Worm (Caenorhabditis elegans) whole organism, L3 larva: Measurements from ENCODE around the gene swan-2.

Experiments
- R02D3.7 ChIP-seq: fragments of 150-350 bp; optimal IDR thresholded peaks from 2 replicates; lab custom pipeline; 2014; ENCODE audit warnings: missing biosample characterization, missing genetic modification characterization
- ama-1 ChIP-seq: fragments of 150-350 bp; optimal IDR thresholded peaks from 2 replicates; lab custom pipeline; 2018
- ceh-28 ChIP-seq: fragments of 150-350 bp; optimal IDR thresholded peaks from 2 replicates; lab custom pipeline; 2014; ENCODE audit warnings: missing biosample characterization, missing genetic modification reagents, missing genetic modification characterization
- ceh-82 ChIP-seq: fragments of 150-350 bp; optimal IDR thresholded peaks from 2 replicates; lab custom pipeline; 2014; ENCODE audit warnings: missing biosample characterization, missing genetic modification characterization
- daf-12 ChIP-seq: fragments of 150-350 bp; optimal IDR thresholded peaks from 2 replicates; lab custom pipeline; 2014; ENCODE audit warnings: missing biosample characterization, missing genetic modification reagents, missing genetic modification characterization
- egl-27 ChIP-seq: sonication (generic microtip); optimal IDR thresholded peaks from 4 replicates; lab custom pipeline; 2017; ENCODE audit warnings: missing biosample characterization, missing genetic modification reagents, missing genetic modification characterization
- egl-5 ChIP-seq: fragments of 150-350 bp; optimal IDR thresholded peaks from 2 replicates; lab custom pipeline; 2017; ENCODE audit warnings: missing biosample characterization, missing genetic modification reagents, missing genetic modification characterization, inconsistent platforms
- elt-1 ChIP-seq: fragments of 150-350 bp; optimal IDR thresholded peaks from 2 replicates; lab custom pipeline; 2014; ENCODE audit warnings: missing biosample characterization, missing genetic modification characterization
- elt-2 ChIP-seq: sonication (generic microtip); optimal IDR thresholded peaks from 2 replicates; lab custom pipeline; 2016; ENCODE audit warnings: missing genetic modification reagents, mild to moderate bottlenecking, missing genetic modification characterization, missing compliant biosample characterization
- eor-1 ChIP-seq, 2 experiments: fragments of 150-350 bp; optimal IDR thresholded peaks; 2 replicates each; lab custom pipeline; 2014 to 2018; ENCODE audit warnings: missing biosample characterization in 2 of 2, missing genetic modification characterization in 2 of 2
- fkh-10 ChIP-seq: sonication (generic microtip); optimal IDR thresholded peaks from 2 replicates; lab custom pipeline; 2017; ENCODE audit warnings: missing biosample characterization, missing genetic modification reagents, missing genetic modification characterization
- fkh-2 ChIP-seq: fragments of 150-350 bp; optimal IDR thresholded peaks from 2 replicates; lab custom pipeline; 2014; ENCODE audit warnings: missing biosample characterization, missing genetic modification reagents, missing genetic modification characterization
- fos-1 ChIP-seq: fragments of 150-350 bp; optimal IDR thresholded peaks from 2 replicates; lab custom pipeline; 2014; ENCODE audit warnings: missing biosample characterization, missing genetic modification characterization
- hmg-11 ChIP-seq: sonication (generic microtip); optimal IDR thresholded peaks from 2 replicates; lab custom pipeline; 2016; ENCODE audit warnings: missing genetic modification characterization, missing compliant biosample characterization
- jun-1 ChIP-seq: fragments of 150-350 bp; optimal IDR thresholded peaks from 2 replicates; lab custom pipeline; 2014; ENCODE audit warnings: missing biosample characterization, missing genetic modification reagents, missing genetic modification characterization
- lin-15B ChIP-seq: fragments of 150-350 bp; optimal IDR thresholded peaks from 2 replicates; lab custom pipeline; 2014; ENCODE audit warnings: missing biosample characterization, missing genetic modification characterization
- lin-39 ChIP-seq: fragments of 150-350 bp; optimal IDR thresholded peaks from 2 replicates; lab custom pipeline; 2018; ENCODE audit warnings: missing biosample characterization, missing genetic modification reagents, missing genetic modification characterization
- lsy-12 ChIP-seq: sonication (generic microtip); optimal IDR thresholded peaks from 2 replicates; lab custom pipeline; 2016; ENCODE audit warnings: mild to moderate bottlenecking, missing genetic modification characterization, missing compliant biosample characterization
- mdl-1 ChIP-seq: fragments of 150-350 bp; optimal IDR thresholded peaks from 2 replicates; lab custom pipeline; 2014; ENCODE audit warnings: missing biosample characterization, missing genetic modification characterization
- mml-1 ChIP-seq: fragments of 150-350 bp; sonication (generic microtip); optimal IDR thresholded peaks from 3 replicates; lab custom pipeline; 2014; ENCODE audit warnings: missing biosample characterization, missing genetic modification characterization
- nfya-1 ChIP-seq: sonication (generic microtip); optimal IDR thresholded peaks from 2 replicates; lab custom pipeline; 2017; ENCODE audit warnings: missing genetic modification characterization, mild to moderate bottlenecking, missing compliant biosample characterization, antibody characterized with exemption, moderate library complexity; ENCODE audit not compliant: insufficient read depth
- nhr-11 ChIP-seq: fragments of 150-350 bp; optimal IDR thresholded peaks from 2 replicates; lab custom pipeline; 2014; ENCODE audit warnings: missing biosample characterization, missing genetic modification characterization
- nhr-12 ChIP-seq: fragments of 150-350 bp; optimal IDR thresholded peaks from 2 replicates; lab custom pipeline; 2014; ENCODE audit warnings: missing biosample characterization, missing genetic modification characterization
- nhr-23 ChIP-seq: fragments of 150-350 bp; optimal IDR thresholded peaks from 2 replicates; lab custom pipeline; 2014; ENCODE audit warnings: missing biosample characterization, missing genetic modification reagents, missing genetic modification characterization
- nhr-237 ChIP-seq: fragments of 150-350 bp; optimal IDR thresholded peaks from 2 replicates; lab custom pipeline; 2014; ENCODE audit warnings: missing biosample characterization, missing genetic modification characterization
- nhr-25 ChIP-seq: sonication (generic microtip); optimal IDR thresholded peaks from 2 replicates; lab custom pipeline; 2017; ENCODE audit warnings: missing biosample characterization, missing genetic modification characterization
- nhr-28 ChIP-seq: fragments of 150-350 bp; optimal IDR thresholded peaks from 2 replicates; lab custom pipeline; 2014; ENCODE audit warnings: missing biosample characterization, missing genetic modification characterization
- nhr-43 ChIP-seq: sonication (generic microtip); optimal IDR thresholded peaks from 2 replicates; lab custom pipeline; 2016; ENCODE audit warnings: mild to moderate bottlenecking, missing genetic modification characterization, missing compliant biosample characterization; ENCODE audit not compliant: poor library complexity, severe bottlenecking
- nhr-67 ChIP-seq: fragments of 150-350 bp; optimal IDR thresholded peaks from 2 replicates; lab custom pipeline; 2014; ENCODE audit warnings: missing biosample characterization, missing genetic modification characterization
- nhr-76 ChIP-seq: fragments of 150-350 bp; sonication (generic microtip); optimal IDR thresholded peaks from 5 replicates; lab custom pipeline; 2014; ENCODE audit warnings: missing biosample characterization, missing genetic modification characterization
- pha-4 ChIP-seq: fragments of 150-350 bp; optimal IDR thresholded peaks from 2 replicates; lab custom pipeline; 2014; ENCODE audit warnings: missing biosample characterization, missing genetic modification reagents, missing genetic modification characterization
- sea-2 ChIP-seq: fragments of 150-350 bp; sonication (generic microtip); optimal IDR thresholded peaks from 4 replicates; lab custom pipeline; 2014; ENCODE audit warnings: missing biosample characterization, missing genetic modification reagents, missing genetic modification characterization
- skn-1 ChIP-seq: fragments of 150-350 bp; optimal IDR thresholded peaks from 2 replicates; lab custom pipeline; 2014; ENCODE audit warnings: missing biosample characterization, missing genetic modification characterization
- tbx-2 ChIP-seq: sonication (generic microtip); optimal IDR thresholded peaks from 2 replicates; lab custom pipeline; 2016; ENCODE audit warnings: mild to moderate bottlenecking, missing genetic modification characterization, missing compliant biosample characterization
- unc-39 ChIP-seq: sonication (generic microtip); optimal IDR thresholded peaks from 4 replicates; lab custom pipeline; 2017; ENCODE audit warnings: missing biosample characterization, missing genetic modification characterization
- unc-62 ChIP-seq: fragments of 150-350 bp; sonication (generic microtip); optimal IDR thresholded peaks from 4 replicates; lab custom pipeline; 2014; ENCODE audit warnings: missing biosample characterization, missing genetic modification reagents, missing genetic modification characterization
- zag-1 ChIP-seq: fragments of 150-350 bp; optimal IDR thresholded peaks from 2 replicates; lab custom pipeline; 2014; ENCODE audit warnings: missing biosample characterization, missing genetic modification characterization
- ztf-11 ChIP-seq: fragments of 150-350 bp; optimal IDR thresholded peaks from 2 replicates; lab custom pipeline; 2014; ENCODE audit warnings: missing biosample characterization, missing genetic modification characterization

The swan-2 gene

ce11 chrV:13807232-13807631, 3.2 kb upstream of the swan-2 start, which contains the start of gene swan-1:
Gene swan-1 (minus strand): TSS chrV:13807237.
- TF ChIP-seq ztf-11 (no peak), skn-1 (no peak), nhr-23 (tag; lab: Kevin White, UChicago) (no peak), nhr-25 (tag; lab: Kevin White, UChicago) (peak; percentile 14)
- TF ChIP-seq, all 47 proteins: peak for 1

- TF ChIP-seq elt-2 (tag; lab: Kevin White, UChicago) = no peak
- no peak for TF ChIP-seq zag-1 (tag; lab: Kevin White, UChicago)
- no peak for TF ChIP-seq ama-1 (lab: Kevin White, UChicago)
- TF ChIP-seq tbx-2 = no peak
- no peak for TF ChIP-seq nhr-67
- no peak for TF ChIP-seq hmg-11 (tag; lab: Kevin White, UChicago)
- TF ChIP-seq elt-1 (tag; lab: Kevin White, UChicago) = no peak
- TF ChIP-seq nhr-11 = no peak
These were observed 4.9 kb downstream of the swan-2 start for ce11 chrV:13799190-13799589.

- TF ChIP-seq nhr-25 (tag; lab: Kevin White, UChicago) = no peak
- TF ChIP-seq ceh-28 = no peak
- TF ChIP-seq ama-1 (lab: Kevin White, UChicago) = peak; percentile 73
- TF ChIP-seq mml-1 (tag; lab: Kevin White, UChicago) = peak; percentile 22
- TF ChIP-seq pha-4 = peak; percentile 34
These were observed 7.8 kb downstream of the swan-2 start, which contains the start of gene twk-32 for ce11 chrV:13796246-13796776. Gene twk-32 (plus strand): TSS chrV:13796641.

- peak; percentile 36 for TF ChIP-seq ama-1 (lab: Kevin White, UChicago)
- no peak for TF ChIP-seq ztf-11
- TF ChIP-seq zag-1 (tag; lab: Kevin White, UChicago) = no peak
- no peak for TF ChIP-seq fkh-10 (GFP tag; lab: Kevin White, UChicago)
- no peak for TF ChIP-seq nhr-67
- TF ChIP-seq unc-39 (tag; lab: Kevin White, UChicago) = no peak
- no peak for TF ChIP-seq mdl-1 (tag; lab: Kevin White, UChicago)
- TF ChIP-seq nhr-12 = no peak
These were observed 10.0 kb downstream of the swan-2 start for ce11 chrV:13794046-13794445.

ce11 chrV:13790557-13790956, 13.5 kb downstream of the swan-2 start:
- peak; percentile 73 for TF ChIP-seq egl-5 (tag; lab: Kevin White, UChicago)
- TF ChIP-seq nhr-25 (tag; lab: Kevin White, UChicago) = peak; percentile 79
- peak; percentile 84 for TF ChIP-seq nhr-23 (tag; lab: Kevin White, UChicago)
- no peak for TF ChIP-seq R02D3.7
- no peak for TF ChIP-seq lsy-12
- no peak for TF ChIP-seq lin-15B
- TF ChIP-seq nhr-43 (tag; lab: Kevin White, UChicago) = peak; percentile 20

ce11 chrV:13790117-13790516, 14.0 kb downstream of the swan-2 start:
- no peak for TF ChIP-seq ceh-82 (tag; lab: Kevin White, UChicago)
- TF ChIP-seq mdl-1 (tag; lab: Kevin White, UChicago) = no peak
- TF ChIP-seq nhr-25 (tag; lab: Kevin White, UChicago) = no peak
- TF ChIP-seq nhr-28 (tag; lab: Kevin White, UChicago) = no peak
- no peak for TF ChIP-seq daf-12 (tag; lab: Kevin White, UChicago)
- TF ChIP-seq, all 47 proteins: peak for 0

ce11 chrV:13789362-13789761, 14.7 kb downstream of the swan-2 start:
- peak; percentile 84 for TF ChIP-seq ceh-28
- peak; percentile 84 for TF ChIP-seq nhr-25 (tag; lab: Kevin White, UChicago)
- TF ChIP-seq fos-1 = peak; percentile 0
- peak; percentile 90 for TF ChIP-seq jun-1 (tag; lab: Kevin White, UChicago)
- TF ChIP-seq nhr-11 = peak; percentile 91
- peak; percentile 99 for TF ChIP-seq pha-4
- TF ChIP-seq fkh-10 (GFP tag; lab: Kevin White, UChicago) = peak; percentile 25
- peak; percentile 1 for TF ChIP-seq fkh-2 (tag; lab: Kevin White, UChicago)
- TF ChIP-seq nhr-237 (tag; lab: Kevin White, UChicago) = no peak
- TF ChIP-seq mdl-1 (tag; lab: Kevin White, UChicago) = peak; percentile 44
- no peak for TF ChIP-seq nhr-76
- TF ChIP-seq egl-27 (tag; lab: Kevin White, UChicago) = no peak
- TF ChIP-seq elt-2 (tag; lab: Kevin White, UChicago) = peak; percentile 87
- no peak for TF ChIP-seq ztf-11
- TF ChIP-seq ama-1 (lab: Kevin White, UChicago) = peak; percentile 76
- no peak for TF ChIP-seq eor-1 (tag; optimal IDR thresholded peaks at IDR 0.05; lab: Kevin White, UChicago)
- peak; percentile 81 for TF ChIP-seq nhr-23 (tag; lab: Kevin White, UChicago)
- no peak for TF ChIP-seq sea-2 (GFP tag; lab: Kevin White, UChicago)
- TF ChIP-seq nhr-28 (tag; lab: Kevin White, UChicago) = no peak
- peak; percentile 95 for TF ChIP-seq nfya-1 (tag; lab: Kevin White, UChicago)
- peak; percentile 29 for TF ChIP-seq skn-1
- peak; percentile 88 for TF ChIP-seq hmg-11 (tag; lab: Kevin White, UChicago)
- peak; percentile 96 for TF ChIP-seq lin-39 (tag; lab: Kevin White, UChicago)
- peak; percentile 80 for TF ChIP-seq egl-5 (tag; lab: Kevin White, UChicago)
- TF ChIP-seq unc-62 = peak; percentile 60
- peak; percentile 6 for TF ChIP-seq tbx-2
